Worm (Caenorhabditis elegans): ENCODE results near the gene F37B12.1.
A peak's percentile ranks its signal among the peaks of the same experiment; 100 is the strongest.

The F37B12.1 gene

DNA sequence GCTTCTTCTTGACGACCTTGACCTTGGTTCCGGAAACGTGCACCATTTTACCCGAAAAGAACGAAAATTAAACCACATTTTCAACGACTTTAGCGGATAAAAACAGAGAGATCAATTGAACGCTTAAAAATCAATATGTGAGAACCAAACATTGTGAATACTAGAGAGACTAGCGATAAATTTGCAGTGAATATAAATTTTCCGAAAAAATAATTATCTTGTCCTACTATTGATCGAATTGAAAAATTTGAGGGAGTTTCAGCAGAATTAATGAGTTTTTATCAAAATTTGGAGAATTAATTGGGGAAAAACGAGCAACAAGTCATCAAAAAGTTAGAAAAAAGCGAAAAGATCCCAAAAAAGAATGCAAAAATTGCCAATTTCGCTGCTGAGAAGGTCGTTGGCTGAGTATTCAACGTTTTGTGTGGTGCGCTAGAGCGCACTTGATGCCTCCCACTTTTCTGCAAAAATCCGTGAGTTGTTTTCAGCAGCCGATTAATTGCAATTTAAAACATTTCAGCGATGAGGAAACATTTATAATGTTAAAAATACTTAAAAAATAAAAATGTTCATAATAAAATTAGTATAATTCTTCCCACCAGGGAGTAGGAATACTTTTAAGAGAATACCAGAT, 28.1 kb upstream of the F37B12.1 start, which contains the start of gene rpl-32 (continued):
- TF ChIP-seq nhr-11 (tag; optimal IDR thresholded peaks at IDR 0.05) (peak; percentile 81), daf-16 (GFP tag; optimal IDR thresholded peaks at IDR 0.05) (no peak), daf-16 (tag; optimal IDR thresholded peaks at IDR 0.05) (peak; percentile 17), nhr-77 (tag; optimal IDR thresholded peaks at IDR 0.05) (peak; percentile 94), mxl-3 (GFP tag; optimal IDR thresholded peaks at IDR 0.05) (no peak), nhr-28 (tag; optimal IDR thresholded peaks at IDR 0.05) (peak; percentile 76), mep-1 (tag; optimal IDR thresholded peaks at IDR 0.05) (peak; percentile 84), snpc-4 (tag; optimal IDR thresholded peaks at IDR 0.05) (no peak), egl-43 (GFP tag; IDR thresholded peaks at IDR 0.05) (no peak), T26A8.4 (GFP tag; IDR thresholded peaks at IDR 0.05) (no peak), set-16 (GFP tag; IDR thresholded peaks at IDR 0.05) (no peak), F10B5.3 (tag; optimal IDR thresholded peaks at IDR 0.05) (no peak), tag-97 (GFP tag; IDR thresholded peaks at IDR 0.05) (no peak), ama-1 (optimal IDR thresholded peaks at IDR 0.05) (peak; percentile 17), nhr-48 (tag; optimal IDR thresholded peaks at IDR 0.05) (no peak), hlh-11 (tag; optimal IDR thresholded peaks at IDR 0.05) (peak; percentile 76), nhr-76 (tag; optimal IDR thresholded peaks at IDR 0.05) (no peak), skn-1 (tag; optimal IDR thresholded peaks at IDR 0.05) (no peak), rbr-2 (tag; optimal IDR thresholded peaks at IDR 0.05) (peak; percentile 74), daf-12 (tag; optimal IDR thresholded peaks at IDR 0.05) (no peak), nhr-10 (tag; optimal IDR thresholded peaks at IDR 0.05) (no peak), ztf-7 (tag; optimal IDR thresholded peaks at IDR 0.05) (no peak), php-3 (GFP tag; IDR thresholded peaks at IDR 0.05) (no peak), nhr-102 (tag; optimal IDR thresholded peaks at IDR 0.05) (peak; percentile 25), R02D3.7 (tag; optimal IDR thresholded peaks at IDR 0.05) (no peak), zag-1 (tag; optimal IDR thresholded peaks at IDR 0.05) (no peak), nhr-25 (tag; optimal IDR thresholded peaks at IDR 0.05; ENCODE audit: borderline replicate concordance, insufficient read depth) (peak; percentile 33), dve-1 (tag; optimal IDR thresholded peaks at IDR 0.05; ENCODE audit: insufficient read depth) (peak; percentile 86), hif-1 (tag; optimal IDR thresholded peaks at IDR 0.05) (peak in 1 of 2 experiments; percentile 70), dpl-1 (GFP tag; optimal IDR thresholded peaks at IDR 0.05) (peak; percentile 71), nhr-6 (tag; optimal IDR thresholded peaks at IDR 0.05) (peak; percentile 81), dmd-8 (GFP tag; IDR thresholded peaks at IDR 0.05) (no peak), lin-13 (GFP tag; optimal IDR thresholded peaks at IDR 0.05) (peak; percentile 70), unc-62 (GFP tag; optimal IDR thresholded peaks at IDR 0.05 in 1 of 2) (no peak), unc-62 (tag; optimal IDR thresholded peaks at IDR 0.05) (no peak), Y48G9A.11 (GFP tag; IDR thresholded peaks at IDR 0.05) (no peak), T20F7.1 (GFP tag; optimal IDR thresholded peaks at IDR 0.05) (peak; percentile 82), cey-2 (tag; optimal IDR thresholded peaks at IDR 0.05; ENCODE audit: borderline replicate concordance, insufficient read depth) (no peak), tra-1 (GFP tag; IDR thresholded peaks at IDR 0.05) (no peak), aly-2 (tag; optimal IDR thresholded peaks at IDR 0.05) (no peak), lsy-2 (tag; optimal IDR thresholded peaks at IDR 0.05) (peak; percentile 6 to 90)

ce11 chrII:9056215-9056819, 27.2 kb upstream of the F37B12.1 start:
- TF ChIP-seq unc-130 (GFP tag; optimal IDR thresholded peaks at IDR 0.05) (peak; percentile 18), Y48G9A.11 (GFP tag; IDR thresholded peaks at IDR 0.05) (peak; percentile 70), arid-1 (GFP tag; conservative IDR thresholded peaks at IDR 0.05) (peak; percentile 81), madf-5 (GFP tag; IDR thresholded peaks at IDR 0.05) (0 out of 4 replicates have a peak, but pooled peaks of 1 of the 2 experiments have one; percentile 27), php-3 (GFP tag; IDR thresholded peaks at IDR 0.05) (no peak), ama-1 (optimal IDR thresholded peaks at IDR 0.05) (peak; percentile 59), spr-3 (GFP tag; optimal IDR thresholded peaks at IDR 0.05) (no peak), unc-62 (GFP tag; optimal IDR thresholded peaks at IDR 0.05 in 1 of 2) (no peak), unc-62 (tag; optimal IDR thresholded peaks at IDR 0.05) (no peak), snpc-1.2 (GFP tag; IDR thresholded peaks at IDR 0.05) (peak; percentile 53; the same call in 1 of the 2 replicates), ctbp-1 (GFP tag; IDR thresholded peaks at IDR 0.05) (0 out of 2 replicates have a peak, but pooled peaks have one; percentile 33), daf-19 (GFP tag; conservative IDR thresholded peaks at IDR 0.05) (0 out of 2 replicates have a peak, but pooled peaks have one; percentile 18), Y5F2A.4 (GFP tag; optimal IDR thresholded peaks at IDR 0.05) (peak; percentile 17), snpc-4 (tag; optimal IDR thresholded peaks at IDR 0.05) (no peak), D1046.2 (GFP tag; IDR thresholded peaks at IDR 0.05) (0 out of 2 replicates have a peak, but pooled peaks have one; percentile 8), dmd-8 (GFP tag; IDR thresholded peaks at IDR 0.05) (peak; percentile 65; the same call in 1 of the 2 replicates), Y105C5A.15 (GFP tag; IDR thresholded peaks at IDR 0.05) (no peak)
